Worm (Caenorhabditis elegans) whole organism, midembryonic: ENCODE measurements around the gene abu-13.

ENCODE experiments used
- T22C8.4 ChIP-seq: fragments of 200-800 bp; sonication (Bioruptor generic); IDR thresholded peaks from 2 replicates; pipeline ENCODE4 v1.3.6; 2022; ENCODE audit warnings: missing genetic modification characterization, missing compliant biosample characterization
- cog-1 ChIP-seq: sonication (generic microtip); optimal IDR thresholded peaks from 2 replicates; lab custom pipeline; 2016; ENCODE audit warnings: missing genetic modification characterization, missing compliant biosample characterization
- flt-1 ChIP-seq: fragments of 200-800 bp; sonication (Bioruptor generic); IDR thresholded peaks from 2 replicates; pipeline ENCODE4 v1.3.6; 2022; ENCODE audit warnings: missing genetic modification characterization, missing compliant biosample characterization
- klf-2 ChIP-seq: fragments of 200-800 bp; sonication (Bioruptor generic); conservative IDR thresholded peaks from 2 replicates; pipeline ENCODE4 v1.3.6; 2022; ENCODE audit warnings: missing genetic modification reagents, missing genetic modification characterization, missing compliant biosample characterization
- med-1 ChIP-seq: sonication (generic microtip); optimal IDR thresholded peaks from 2 replicates; lab custom pipeline; 2017; ENCODE audit warnings: missing genetic modification characterization, mild to moderate bottlenecking, missing compliant biosample characterization, antibody characterized with exemption, missing genetic modification reagents; ENCODE audit not compliant: insufficient read depth
- ref-1 ChIP-seq: fragments of 200-800 bp; sonication (Bioruptor generic); conservative IDR thresholded peaks from 2 replicates; pipeline ENCODE4 v1.3.6; 2022; ENCODE audit warnings: missing genetic modification reagents, missing genetic modification characterization, missing compliant biosample characterization
- tab-1 ChIP-seq: fragments of 200-800 bp; sonication (Bioruptor generic); IDR thresholded peaks from 2 replicates; pipeline ENCODE4 v1.3.6; 2022; ENCODE audit warnings: missing genetic modification characterization, missing compliant biosample characterization
- ztf-23 ChIP-seq: fragments of 200-800 bp; sonication (Bioruptor generic); IDR thresholded peaks from 2 replicates; pipeline ENCODE4 v1.3.6; 2022; ENCODE audit warnings: missing genetic modification reagents, missing genetic modification characterization, missing compliant biosample characterization
- ztf-29 ChIP-seq: fragments of 200-800 bp; sonication (Bioruptor generic); IDR thresholded peaks from 2 replicates; pipeline ENCODE4 v1.3.6; 2022; ENCODE audit warnings: missing genetic modification reagents, missing genetic modification characterization, missing compliant biosample characterization

abu-13 gene

ce11 chrIII:6955766-6956165 lies 10.1 kb upstream of the abu-13 start:
- no peak for TF ChIP-seq tab-1 (GFP tag; lab: Robert Waterston, UW)

- TF ChIP-seq tab-1 (GFP tag; lab: Robert Waterston, UW) (no peak), ztf-23 (GFP tag; lab: Robert Waterston, UW) (no peak), T22C8.4 (GFP tag; lab: Robert Waterston, UW) (no peak), ztf-29 (GFP tag; lab: Robert Waterston, UW) (no peak), ref-1 (GFP tag; lab: Robert Waterston, UW) (no peak), flt-1 (GFP tag; lab: Robert Waterston, UW) (no peak), klf-2 (GFP tag; lab: Robert Waterston, UW) (no peak), med-1 (GFP tag; lab: Kevin White, UChicago) (no peak), cog-1 (no peak)
Measured at ce11 chrIII:6953978-6954377, 8.3 kb upstream of the abu-13 start.

- TF ChIP-seq ztf-23 (GFP tag; lab: Robert Waterston, UW): no peak
- TF ChIP-seq klf-2 (GFP tag; lab: Robert Waterston, UW): no peak
- no peak for TF ChIP-seq tab-1 (GFP tag; lab: Robert Waterston, UW)
- no peak for TF ChIP-seq ref-1 (GFP tag; lab: Robert Waterston, UW)
- TF ChIP-seq flt-1 (GFP tag; lab: Robert Waterston, UW): no peak
- no peak for TF ChIP-seq med-1 (GFP tag; lab: Kevin White, UChicago)
- TF ChIP-seq cog-1: no peak
- no peak for TF ChIP-seq T22C8.4 (GFP tag; lab: Robert Waterston, UW)
- no peak for TF ChIP-seq ztf-29 (GFP tag; lab: Robert Waterston, UW)
Measured at ce11 chrIII:6953373-6953772, 7.7 kb upstream of the abu-13 start.

- TF ChIP-seq T22C8.4 (GFP tag; lab: Robert Waterston, UW) (no peak), tab-1 (GFP tag; lab: Robert Waterston, UW) (no peak), med-1 (GFP tag; lab: Kevin White, UChicago) (no peak), ztf-23 (GFP tag; lab: Robert Waterston, UW) (no peak), ref-1 (GFP tag; lab: Robert Waterston, UW) (no peak), flt-1 (GFP tag; lab: Robert Waterston, UW) (no peak), ztf-29 (GFP tag; lab: Robert Waterston, UW) (no peak)
Measured at ce11 chrIII:6951435-6951834, 5.7 kb upstream of the abu-13 start.

- TF ChIP-seq cog-1 (peak; percentile 44), ztf-23 (GFP tag; lab: Robert Waterston, UW) (no peak)
Measured at ce11 chrIII:6947896-6948295, 2.2 kb upstream of the abu-13 start.

ce11 chrIII:6946382-6946781 lies 684 bp upstream of the abu-13 start, which contains the start of gene let-711:
TSS of gene let-711 (plus strand) at chrIII:6946718.
- no peak for TF ChIP-seq ztf-29 (GFP tag; lab: Robert Waterston, UW)
- no peak for TF ChIP-seq cog-1
- TF ChIP-seq klf-2 (GFP tag; lab: Robert Waterston, UW): no peak
- TF ChIP-seq T22C8.4 (GFP tag; lab: Robert Waterston, UW): no peak
- no peak for TF ChIP-seq ztf-23 (GFP tag; lab: Robert Waterston, UW)

ce11 chrIII:6945319-6945718 lies 379 bp downstream of the abu-13 start:
- TF ChIP-seq tab-1 (GFP tag; lab: Robert Waterston, UW) (0 out of 2 replicates have a peak, but pooled peaks have one; percentile 46), T22C8.4 (GFP tag; lab: Robert Waterston, UW) (no peak)

- TF ChIP-seq tab-1 (GFP tag; lab: Robert Waterston, UW) (no peak), klf-2 (GFP tag; lab: Robert Waterston, UW) (no peak), med-1 (GFP tag; lab: Kevin White, UChicago) (no peak), ztf-29 (GFP tag; lab: Robert Waterston, UW) (no peak), flt-1 (GFP tag; lab: Robert Waterston, UW) (no peak), ref-1 (GFP tag; lab: Robert Waterston, UW) (no peak), cog-1 (no peak), ztf-23 (GFP tag; lab: Robert Waterston, UW) (no peak), T22C8.4 (GFP tag; lab: Robert Waterston, UW) (no peak)
Measured at ce11 chrIII:6939523-6939922, 6.2 kb downstream of the abu-13 start, which contains the start of gene F57B9.3. TSS of gene F57B9.3 (plus strand) at chrIII:6939823.

- TF ChIP-seq ztf-29 (GFP tag; lab: Robert Waterston, UW) (no peak), ref-1 (GFP tag; lab: Robert Waterston, UW) (no peak), flt-1 (GFP tag; lab: Robert Waterston, UW) (no peak), klf-2 (GFP tag; lab: Robert Waterston, UW) (no peak), ztf-23 (GFP tag; lab: Robert Waterston, UW) (no peak), T22C8.4 (GFP tag; lab: Robert Waterston, UW) (no peak), cog-1 (no peak), tab-1 (GFP tag; lab: Robert Waterston, UW) (no peak), med-1 (GFP tag; lab: Kevin White, UChicago) (no peak)
Measured at ce11 chrIII:6935269-6936017, 10.3 kb downstream of the abu-13 start, which contains the start of the genes F57B9.8 and coq-2. TSS of gene F57B9.8 (minus strand) at chrIII:6935319. TSS of gene coq-2 (plus strand) at chrIII:6935967.

ce11 chrIII:6931896-6932295 lies 13.8 kb downstream of the abu-13 start, which contains the start of gene byn-1:
TSS of gene byn-1 (plus strand) at chrIII:6932001.
- no peak for TF ChIP-seq ref-1 (GFP tag; lab: Robert Waterston, UW)
- TF ChIP-seq klf-2 (GFP tag; lab: Robert Waterston, UW): no peak
- TF ChIP-seq T22C8.4 (GFP tag; lab: Robert Waterston, UW): no peak
- TF ChIP-seq flt-1 (GFP tag; lab: Robert Waterston, UW): no peak
- no peak for TF ChIP-seq ztf-29 (GFP tag; lab: Robert Waterston, UW)
- TF ChIP-seq ztf-23 (GFP tag; lab: Robert Waterston, UW): no peak
- no peak for TF ChIP-seq tab-1 (GFP tag; lab: Robert Waterston, UW)
- TF ChIP-seq med-1 (GFP tag; lab: Kevin White, UChicago): no peak
- no peak for TF ChIP-seq cog-1
